Fruit fly (Drosophila melanogaster) whole organism, prepupa: ENCODE results near the gene Arf1.

Experiments used
- CG11294 ChIP-seq: fragments of 200-800 bp; sonication (Bioruptor generic); IDR thresholded peaks from 2 replicates; pipeline ENCODE4 v1.3.6; 2022; ENCODE audit warnings: missing biosample characterization, missing genetic modification characterization
- CG11762 ChIP-seq: fragments of 200-800 bp; sonication (Bioruptor generic); optimal IDR thresholded peaks from 3 replicates; lab custom pipeline; 2016; ENCODE audit warnings: missing biosample characterization, missing genetic modification characterization; ENCODE audit not compliant: insufficient read depth
- CG15336 ChIP-seq: fragments of 200-800 bp; sonication (Bioruptor generic); IDR thresholded peaks from 2 replicates; pipeline ENCODE4 v1.3.6; 2022; ENCODE audit warnings: missing biosample characterization, missing genetic modification characterization
- CG1621 ChIP-seq: fragments of 200-800 bp; sonication (Bioruptor generic); optimal IDR thresholded peaks from 3 replicates; lab custom pipeline; 2018; ENCODE audit warnings: missing biosample characterization, mild to moderate bottlenecking, missing genetic modification characterization
- CG3032 ChIP-seq: fragments of 200-800 bp; optimal IDR thresholded peaks from 2 replicates; lab custom pipeline; 2019; ENCODE audit warnings: missing biosample characterization, mild to moderate bottlenecking, missing genetic modification characterization, moderate library complexity
- CG31627 ChIP-seq: fragments of 200-800 bp; sonication (Bioruptor generic); optimal IDR thresholded peaks from 3 replicates; lab custom pipeline; 2016; ENCODE audit warnings: missing biosample characterization, missing genetic modification characterization
- CG34406 ChIP-seq: fragments of 200-800 bp; sonication (Bioruptor generic); optimal IDR thresholded peaks from 3 replicates; lab custom pipeline; 2016; ENCODE audit warnings: missing biosample characterization, missing genetic modification characterization
- CG3919 ChIP-seq: fragments of 200-800 bp; sonication (Bioruptor generic); optimal IDR thresholded peaks from 3 replicates; lab custom pipeline; 2016; ENCODE audit warnings: missing biosample characterization, missing genetic modification characterization
- CG4318 ChIP-seq: fragments of 200-800 bp; sonication (Bioruptor generic); optimal IDR thresholded peaks from 3 replicates; lab custom pipeline; 2017; ENCODE audit warnings: missing biosample characterization, mild to moderate bottlenecking, missing genetic modification characterization
- CG6163 ChIP-seq: fragments of 200-800 bp; sonication (Bioruptor generic); IDR thresholded peaks from 3 replicates; pipeline ENCODE4 v1.3.6; 2022; ENCODE audit warnings: missing biosample characterization, missing genetic modification characterization
- CG6792 ChIP-seq: fragments of 200-800 bp; sonication (Bioruptor generic); optimal IDR thresholded peaks from 3 replicates; lab custom pipeline; 2016; ENCODE audit warnings: missing biosample characterization, missing genetic modification characterization
- CG7368 ChIP-seq: fragments of 200-800 bp; sonication (Bioruptor generic); optimal IDR thresholded peaks from 3 replicates; lab custom pipeline; 2016; ENCODE audit warnings: missing biosample characterization, missing genetic modification characterization
- CG8319 ChIP-seq: fragments of 200-800 bp; sonication (Bioruptor generic); optimal IDR thresholded peaks from 3 replicates; lab custom pipeline; 2016; ENCODE audit warnings: missing biosample characterization, missing genetic modification characterization
- CG8632 ChIP-seq: fragments of 200-800 bp; sonication (Bioruptor generic); optimal IDR thresholded peaks from 3 replicates; lab custom pipeline; 2016; ENCODE audit warnings: missing biosample characterization, missing genetic modification characterization
- Eip75B ChIP-seq: fragments of 200-800 bp; sonication (Bioruptor generic); optimal IDR thresholded peaks from 3 replicates; lab custom pipeline; 2016; ENCODE audit warnings: missing biosample characterization, missing genetic modification characterization
- Eip78C ChIP-seq: fragments of 200-800 bp; sonication (Bioruptor generic); peaks from one replicate; lab custom pipeline; 2016; ENCODE audit warnings: missing biosample characterization, missing genetic modification characterization
- Eip93F ChIP-seq: fragments of 200-800 bp; sonication (Bioruptor generic); optimal IDR thresholded peaks from 2 replicates; lab custom pipeline; 2016; ENCODE audit warnings: missing biosample characterization, mild to moderate bottlenecking, missing genetic modification characterization
- Ets21C ChIP-seq: fragments of 200-800 bp; sonication (Bioruptor generic); optimal IDR thresholded peaks from 3 replicates; lab custom pipeline; 2016; ENCODE audit warnings: missing biosample characterization, missing genetic modification characterization
- Ets96B ChIP-seq: fragments of 200-800 bp; optimal IDR thresholded peaks from 2 replicates; lab custom pipeline; 2019; ENCODE audit warnings: missing biosample characterization, mild to moderate bottlenecking, missing genetic modification characterization, moderate library complexity
- Hr38 ChIP-seq: sonication (Bioruptor generic); optimal IDR thresholded peaks from 2 replicates; lab custom pipeline; 2016; ENCODE audit warnings: missing biosample characterization, missing genetic modification characterization
- Hr39 ChIP-seq: fragments of 200-800 bp; sonication (Bioruptor generic); optimal IDR thresholded peaks from 2 replicates; lab custom pipeline; 2016; ENCODE audit warnings: missing biosample characterization, missing genetic modification characterization
- Lpt ChIP-seq: fragments of 200-800 bp; sonication (Bioruptor generic); optimal IDR thresholded peaks from 3 replicates; lab custom pipeline; 2016; ENCODE audit warnings: missing biosample characterization, missing genetic modification characterization
- OdsH ChIP-seq: fragments of 200-800 bp; sonication (Bioruptor generic); optimal IDR thresholded peaks from 3 replicates; lab custom pipeline; 2016; ENCODE audit warnings: missing biosample characterization, missing genetic modification characterization
- Smox ChIP-seq: fragments of 200-800 bp; sonication (Bioruptor generic); optimal IDR thresholded peaks from 3 replicates; lab custom pipeline; 2016; ENCODE audit warnings: missing biosample characterization, missing genetic modification characterization
- Sox14 ChIP-seq: fragments of 200-800 bp; sonication (Bioruptor generic); optimal IDR thresholded peaks from 3 replicates; lab custom pipeline; 2016; ENCODE audit warnings: missing biosample characterization, missing genetic modification characterization
- Sox15 ChIP-seq: fragments of 200-800 bp; sonication (Bioruptor generic); optimal IDR thresholded peaks from 3 replicates; lab custom pipeline; 2016; ENCODE audit warnings: missing biosample characterization, missing genetic modification characterization
- achi ChIP-seq: fragments of 200-800 bp; sonication (Bioruptor generic); optimal IDR thresholded peaks from 3 replicates; lab custom pipeline; 2016; ENCODE audit warnings: missing biosample characterization, missing genetic modification characterization
- dac ChIP-seq: fragments of 200-800 bp; sonication (Bioruptor generic); optimal IDR thresholded peaks from 2 replicates; lab custom pipeline; 2017; ENCODE audit warnings: missing biosample characterization, mild to moderate bottlenecking, missing genetic modification characterization
- dsx ChIP-seq: fragments of 200-800 bp; optimal IDR thresholded peaks from 3 replicates; lab custom pipeline; 2019; ENCODE audit warnings: missing biosample characterization, mild to moderate bottlenecking, missing genetic modification characterization, moderate library complexity; ENCODE audit not compliant: poor library complexity, severe bottlenecking
- esn ChIP-seq: fragments of 200-800 bp; sonication (Bioruptor generic); optimal IDR thresholded peaks from 2 replicates; lab custom pipeline; 2016; ENCODE audit warnings: missing biosample characterization, mild to moderate bottlenecking, missing genetic modification characterization, moderate library complexity
- fkh ChIP-seq: fragments of 200-800 bp; sonication (Bioruptor generic); optimal IDR thresholded peaks from 3 replicates; lab custom pipeline; 2017; ENCODE audit warnings: missing biosample characterization, mild to moderate bottlenecking, missing genetic modification characterization, moderate library complexity
- lz ChIP-seq: fragments of 200-800 bp; sonication (Bioruptor generic); optimal IDR thresholded peaks from 3 replicates; lab custom pipeline; 2016; ENCODE audit warnings: missing biosample characterization, missing genetic modification characterization
- pdm3 ChIP-seq: fragments of 200-800 bp; sonication (Bioruptor generic); optimal IDR thresholded peaks from 3 replicates; lab custom pipeline; 2016; ENCODE audit warnings: missing biosample characterization, missing genetic modification characterization
- salr ChIP-seq, 2 experiments: fragments of 200-800 bp; sonication (Bioruptor generic); optimal IDR thresholded peaks; 3 replicates each; lab custom pipeline; 2016 to 2018; ENCODE audit warnings: missing biosample characterization in 2 of 2, missing genetic modification characterization in 2 of 2, mild to moderate bottlenecking in 1 of 2
- ss ChIP-seq, 2 experiments: fragments of 200-800 bp; sonication (Bioruptor generic); optimal IDR thresholded peaks; 2 replicates in 1 of 2; 3 replicates in 1 of 2; lab custom pipeline; 2017 to 2018; ENCODE audit warnings: mild to moderate bottlenecking in 2 of 2, missing biosample characterization in 2 of 2, missing genetic modification characterization in 2 of 2, moderate library complexity in 1 of 2
- svp ChIP-seq: fragments of 200-800 bp; sonication (Bioruptor generic); peaks from one replicate; lab custom pipeline; 2016; ENCODE audit warnings: missing biosample characterization, missing genetic modification characterization
- topi ChIP-seq: fragments of 200-800 bp; sonication (Bioruptor generic); optimal IDR thresholded peaks from 3 replicates; lab custom pipeline; 2016; ENCODE audit warnings: missing biosample characterization, missing genetic modification characterization
- vri ChIP-seq: fragments of 200-800 bp; sonication (Bioruptor generic); optimal IDR thresholded peaks from 3 replicates; lab custom pipeline; 2016; ENCODE audit warnings: missing biosample characterization, mild to moderate bottlenecking, missing genetic modification characterization

The Arf1 gene

DNA sequence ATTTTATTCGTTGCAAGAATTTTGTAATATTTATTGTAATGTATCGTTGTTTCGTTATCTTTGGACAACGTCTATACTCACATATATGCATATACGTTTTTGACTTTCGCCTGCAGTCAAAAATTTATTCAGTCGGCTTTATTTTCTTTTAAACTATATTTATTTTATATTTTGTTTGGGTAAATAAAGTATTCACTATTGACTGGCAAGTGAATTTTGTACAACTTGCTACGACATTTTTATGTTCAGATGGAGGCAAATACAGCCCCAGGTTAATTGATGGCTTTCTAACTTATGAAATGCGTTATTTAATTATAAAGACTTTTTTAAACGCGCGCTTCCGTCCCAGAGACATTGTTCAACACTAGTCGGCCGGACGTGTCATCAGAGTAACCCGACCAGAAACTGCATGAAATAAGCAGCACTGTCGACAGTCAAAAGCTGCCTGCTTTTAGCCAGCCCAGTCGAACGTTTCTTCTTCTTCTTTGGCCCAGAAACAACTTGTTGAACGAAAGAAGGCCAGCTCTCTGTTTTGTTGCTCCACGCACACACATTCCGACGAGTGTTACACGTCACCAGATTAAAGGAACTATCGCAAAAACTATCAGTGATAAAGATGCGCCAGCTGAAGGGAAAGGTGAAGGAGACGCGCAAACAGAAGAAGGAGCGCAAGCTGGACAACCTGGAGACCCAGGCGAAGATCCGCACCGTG is 8.5 kb downstream of the Arf1 start, which contains the start of gene CG33169 (continued):
- TF ChIP-seq CG4318 (GFP tag; lab: Kevin White, UChicago) (no peak), Ets96B (tag; lab: Kevin White, UChicago) (peak; percentile 21), Hr38 (no peak), Hr39 (GFP tag; lab: Kevin White, UChicago) (peak; percentile 74), salr (GFP tag; optimal IDR thresholded peaks at IDR 0.05; lab: Kevin White, UChicago) (peak in 1 of 2 experiments; percentile 63), Lpt (GFP tag; lab: Kevin White, UChicago) (peak; percentile 49), topi (GFP tag; lab: Kevin White, UChicago) (peak; percentile 65), dsx (GFP tag; lab: Kevin White, UChicago) (peak; percentile 61), CG11294 (GFP tag; lab: Robert Waterston, UW) (0 out of 2 replicates have a peak, but pooled peaks have one; percentile 41), pdm3 (peak; percentile 57), CG6792 (peak; percentile 48), CG8632 (GFP tag; lab: Kevin White, UChicago) (no peak), Ets21C (peak; percentile 44), esn (GFP tag; lab: Kevin White, UChicago) (peak; percentile 74)

DNA sequence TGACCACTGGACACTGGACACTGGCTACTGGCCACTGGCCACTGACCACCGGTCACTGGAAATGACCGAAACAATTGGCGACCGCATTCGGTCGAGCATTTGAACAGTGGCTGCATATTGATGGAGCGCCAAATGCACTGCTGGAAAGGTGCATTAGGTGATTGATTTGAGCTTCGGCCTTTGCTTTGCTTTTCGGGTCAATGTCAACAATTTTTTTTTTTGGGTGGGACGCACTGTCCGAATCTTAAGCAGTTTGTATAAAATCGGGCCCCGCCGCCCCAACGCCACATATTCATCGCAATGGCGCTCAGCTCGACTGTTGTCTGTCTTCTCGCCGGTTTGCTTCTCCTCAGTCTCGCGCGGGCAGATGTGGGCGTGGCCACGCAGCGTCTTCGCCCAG is 11.5 kb downstream of the Arf1 start, which contains the start of gene CG13239:
CG13239 (plus strand) TSS at position 301 of the 400 bp plus-strand sequence.
- no peak for TF ChIP-seq CG6792
- no peak for TF ChIP-seq CG11762 (GFP tag; lab: Kevin White, UChicago)

dm6 chr3L:22856009-22856477 is 16.0 kb downstream of the Arf1 start, which contains the start of gene CG32459:
TSS of gene CG32459 (minus strand) at chr3L:22856059.
- TF ChIP-seq ss (GFP tag; optimal IDR thresholded peaks at IDR 0.05; lab: Kevin White, UChicago) = peak in 1 of 2 experiments; percentile 90
- TF ChIP-seq Eip78C (GFP tag; lab: Kevin White, UChicago) = no peak

DNA sequence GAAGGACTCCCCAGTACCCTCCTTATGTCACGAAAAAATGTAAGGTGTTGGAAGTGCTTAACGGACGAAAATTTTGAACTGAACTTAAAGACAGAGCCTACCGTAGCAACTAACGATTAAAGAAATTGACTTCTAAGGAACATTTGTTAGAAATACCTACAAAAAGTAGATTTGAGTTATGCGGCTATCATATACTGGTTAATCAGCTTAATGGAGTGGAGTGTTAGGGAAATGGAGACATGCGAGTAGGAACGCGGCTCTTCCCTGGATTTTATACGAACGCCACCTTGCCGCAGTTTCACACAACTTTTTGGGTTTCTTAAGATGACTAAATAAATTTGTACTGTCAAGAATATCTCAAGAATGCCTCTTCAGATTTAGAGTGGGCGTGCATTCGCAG is 18.6 kb downstream of the Arf1 start, which contains the start of gene CG32462:
CG32462 (minus strand) TSS at position 101 of the 400 bp plus-strand sequence.
- TF ChIP-seq Smox (GFP tag; lab: Kevin White, UChicago) (no peak), Eip93F (GFP tag; lab: Kevin White, UChicago) (no peak), OdsH (GFP tag; lab: Kevin White, UChicago) (no peak)

DNA sequence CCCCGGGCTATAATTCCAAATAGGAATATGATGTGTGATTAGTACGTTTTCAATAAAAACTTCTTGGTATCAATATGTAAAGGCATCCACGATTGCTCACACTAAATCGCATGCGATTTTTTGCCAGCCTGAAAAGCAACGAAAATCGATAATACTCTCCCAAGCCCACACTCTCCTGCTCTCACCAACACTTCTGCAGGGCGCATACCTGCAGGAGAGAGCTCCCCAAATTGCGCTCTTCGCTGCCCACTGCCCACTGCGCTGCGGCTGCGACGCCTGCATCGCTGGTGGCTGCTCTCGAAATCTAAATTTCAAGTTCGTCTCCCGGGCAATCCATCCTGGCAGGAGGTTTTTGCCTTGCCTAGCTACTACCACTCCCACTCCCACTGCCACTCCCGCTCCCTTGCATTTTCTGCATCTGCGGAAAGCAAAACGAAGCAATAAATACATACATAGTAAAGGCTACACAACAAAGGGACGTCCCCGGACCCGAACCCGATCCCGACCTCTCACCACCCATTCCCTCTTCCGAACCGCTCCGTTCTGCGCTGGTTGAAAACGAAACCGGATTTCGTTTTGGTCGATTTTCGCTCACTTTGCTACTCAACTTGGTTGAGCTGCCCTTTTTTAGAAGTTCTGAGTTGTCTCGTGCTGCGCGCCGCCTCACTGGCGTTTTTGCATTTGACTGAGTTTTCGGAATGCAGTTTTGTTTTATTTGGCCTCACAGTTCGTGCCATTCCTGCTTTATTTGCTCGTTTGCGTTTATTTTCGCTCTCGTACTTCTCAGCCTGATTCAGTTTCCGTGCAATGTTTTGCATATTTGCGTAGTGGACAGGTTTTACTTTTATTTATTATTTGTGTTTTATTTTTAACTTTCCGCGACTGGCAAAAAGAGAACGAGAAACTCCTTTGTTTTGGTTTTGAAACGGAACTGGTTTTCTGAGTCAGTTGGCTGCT is 20.6 kb downstream of the Arf1 start:
- TF ChIP-seq CG34406 = peak; percentile 61
- peak; percentile 14 for TF ChIP-seq Eip93F (GFP tag; lab: Kevin White, UChicago)
- TF ChIP-seq dac (GFP tag; lab: Kevin White, UChicago) = no peak
- TF ChIP-seq CG3919 = peak; percentile 64
- peak; percentile 78 for TF ChIP-seq svp (GFP tag; lab: Kevin White, UChicago)
- TF ChIP-seq fkh = no peak
- TF ChIP-seq CG31627 (GFP tag; lab: Kevin White, UChicago) = no peak
- TF ChIP-seq CG6163 (GFP tag; lab: Robert Waterston, UW) = peak; percentile 79; the same call in 2 of the 3 replicates
- TF ChIP-seq CG3032 (tag; lab: Kevin White, UChicago) = peak; percentile 77
- peak; percentile 96 to 99 for TF ChIP-seq ss (GFP tag; optimal IDR thresholded peaks at IDR 0.05; lab: Kevin White, UChicago)
- peak; percentile 52 for TF ChIP-seq CG7368 (GFP tag; lab: Kevin White, UChicago)
- TF ChIP-seq CG15336 (GFP tag; lab: Robert Waterston, UW) = peak; percentile 38; the same call in 1 of the 2 replicates
- TF ChIP-seq Ets96B (tag; lab: Kevin White, UChicago) = peak; percentile 79
- TF ChIP-seq lz (GFP tag; lab: Kevin White, UChicago) = peak; percentile 11
- peak; percentile 63 for TF ChIP-seq vri (GFP tag; lab: Kevin White, UChicago)
- peak; percentile 33 for TF ChIP-seq esn (GFP tag; lab: Kevin White, UChicago)
- TF ChIP-seq achi (GFP tag; lab: Kevin White, UChicago) = peak; percentile 54
- no peak for TF ChIP-seq CG4318 (GFP tag; lab: Kevin White, UChicago)
- no peak for TF ChIP-seq Sox15 (GFP tag; lab: Kevin White, UChicago)
- TF ChIP-seq CG1621 (tag; lab: Kevin White, UChicago) = peak; percentile 85
- TF ChIP-seq CG11762 (GFP tag; lab: Kevin White, UChicago) = peak; percentile 1
- TF ChIP-seq Hr39 (GFP tag; lab: Kevin White, UChicago) = no peak
- peak; percentile 78 for TF ChIP-seq Eip75B
- TF ChIP-seq CG6792 = peak; percentile 18
- peak; percentile 89 for TF ChIP-seq Eip78C (GFP tag; lab: Kevin White, UChicago)
- peak; percentile 83 for TF ChIP-seq Sox14 (GFP tag; lab: Kevin White, UChicago)
- peak; percentile 22 for TF ChIP-seq CG8319 (GFP tag; lab: Kevin White, UChicago)
